Worm (Caenorhabditis elegans) whole organism, midembryonic: ENCODE data around the gene F44D12.16.

Source experiments
- T22C8.4 ChIP-seq: fragments of 200-800 bp; sonication (Bioruptor generic); IDR thresholded peaks from 2 replicates; pipeline ENCODE4 v1.3.6; 2022; ENCODE audit warnings: missing genetic modification characterization, missing compliant biosample characterization
- cog-1 ChIP-seq: sonication (generic microtip); optimal IDR thresholded peaks from 2 replicates; lab custom pipeline; 2016; ENCODE audit warnings: missing genetic modification characterization, missing compliant biosample characterization
- flt-1 ChIP-seq: fragments of 200-800 bp; sonication (Bioruptor generic); IDR thresholded peaks from 2 replicates; pipeline ENCODE4 v1.3.6; 2022; ENCODE audit warnings: missing genetic modification characterization, missing compliant biosample characterization
- klf-2 ChIP-seq: fragments of 200-800 bp; sonication (Bioruptor generic); conservative IDR thresholded peaks from 2 replicates; pipeline ENCODE4 v1.3.6; 2022; ENCODE audit warnings: missing genetic modification reagents, missing genetic modification characterization, missing compliant biosample characterization
- med-1 ChIP-seq: sonication (generic microtip); optimal IDR thresholded peaks from 2 replicates; lab custom pipeline; 2017; ENCODE audit warnings: missing genetic modification characterization, mild to moderate bottlenecking, missing compliant biosample characterization, antibody characterized with exemption, missing genetic modification reagents; ENCODE audit not compliant: insufficient read depth
- ref-1 ChIP-seq: fragments of 200-800 bp; sonication (Bioruptor generic); conservative IDR thresholded peaks from 2 replicates; pipeline ENCODE4 v1.3.6; 2022; ENCODE audit warnings: missing genetic modification reagents, missing genetic modification characterization, missing compliant biosample characterization
- tab-1 ChIP-seq: fragments of 200-800 bp; sonication (Bioruptor generic); IDR thresholded peaks from 2 replicates; pipeline ENCODE4 v1.3.6; 2022; ENCODE audit warnings: missing genetic modification characterization, missing compliant biosample characterization
- ztf-23 ChIP-seq: fragments of 200-800 bp; sonication (Bioruptor generic); IDR thresholded peaks from 2 replicates; pipeline ENCODE4 v1.3.6; 2022; ENCODE audit warnings: missing genetic modification reagents, missing genetic modification characterization, missing compliant biosample characterization
- ztf-29 ChIP-seq: fragments of 200-800 bp; sonication (Bioruptor generic); IDR thresholded peaks from 2 replicates; pipeline ENCODE4 v1.3.6; 2022; ENCODE audit warnings: missing genetic modification reagents, missing genetic modification characterization, missing compliant biosample characterization

The F44D12.16 gene

DNA sequence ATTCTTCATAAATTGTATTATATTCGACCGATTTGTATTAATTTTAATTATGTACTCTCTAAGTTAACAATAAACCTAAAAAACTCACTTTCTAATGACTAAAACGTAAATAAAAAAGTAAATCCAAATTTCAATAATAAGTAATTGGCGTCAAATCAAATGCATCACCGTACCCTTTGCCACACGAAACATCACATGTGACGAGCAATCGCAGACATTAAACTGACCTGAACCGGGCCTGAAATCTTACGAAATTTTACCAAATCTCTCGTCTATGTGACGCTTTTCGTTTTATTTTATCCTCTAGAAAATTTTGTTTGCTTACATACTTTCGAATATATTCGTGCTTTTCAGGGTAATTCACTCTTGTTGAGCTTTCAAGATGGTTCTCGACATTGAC is 25.5 kb upstream of the F44D12.16 start, which contains the start of the genes C47E12.2 and sars-1:
Gene C47E12.2 (minus strand): TSS at position 131 of the 400 bp plus-strand sequence.
Gene sars-1 (plus strand): TSS at position 355 of the 400 bp plus-strand sequence.
- no peak for TF ChIP-seq ref-1
- TF ChIP-seq T22C8.4: no peak
- TF ChIP-seq cog-1 (tag; lab: Kevin White, UChicago): no peak

DNA sequence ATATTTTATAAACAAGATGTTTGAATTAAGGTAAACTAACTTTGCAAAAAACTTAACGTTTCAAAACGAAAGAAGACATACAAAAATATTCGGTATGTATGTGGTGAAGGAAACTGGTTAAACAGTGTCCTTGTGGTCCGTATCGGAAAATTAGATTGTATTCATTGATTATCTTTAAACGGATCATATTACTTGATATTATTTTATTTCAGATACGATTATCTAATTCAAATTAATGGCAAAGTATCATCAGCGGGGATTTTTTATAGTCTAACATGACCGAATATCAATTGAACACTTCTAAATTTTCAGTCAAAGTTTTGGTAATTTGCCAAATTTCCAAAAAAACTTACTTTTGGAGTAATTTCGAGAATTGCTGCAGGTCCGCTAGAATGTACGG is 22.1 kb upstream of the F44D12.16 start, which contains the start of gene C47E12.13:
Gene C47E12.13 (minus strand): TSS at position 101 of the 400 bp plus-strand sequence.
- TF ChIP-seq ztf-23 (GFP tag; lab: Robert Waterston, UW) (no peak), med-1 (GFP tag; lab: Kevin White, UChicago) (no peak), cog-1 (tag; lab: Kevin White, UChicago) (no peak), T22C8.4 (no peak), ref-1 (no peak), tab-1 (no peak), klf-2 (GFP tag; lab: Robert Waterston, UW) (no peak), ztf-29 (GFP tag; lab: Robert Waterston, UW) (no peak), flt-1 (GFP tag; lab: Robert Waterston, UW) (no peak)

DNA sequence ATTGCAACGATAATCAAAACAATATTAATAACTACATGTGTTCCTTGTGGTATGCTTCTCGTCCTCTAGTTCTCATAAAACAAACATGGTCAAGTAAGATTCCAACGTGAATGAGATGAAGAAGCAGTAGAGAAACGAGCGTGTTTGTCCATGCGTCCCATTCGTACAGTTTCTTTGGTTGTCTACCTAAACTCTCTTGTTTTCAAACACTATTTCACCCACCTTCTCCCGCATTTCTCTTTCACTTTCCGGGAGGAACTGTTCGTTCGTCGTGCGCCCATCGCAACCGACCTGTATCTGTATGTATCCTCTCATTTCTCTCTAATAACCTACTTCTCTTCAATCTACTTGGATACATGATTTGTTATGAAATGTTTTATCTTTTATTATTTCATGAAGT is 21.1 kb upstream of the F44D12.16 start:
- TF ChIP-seq ref-1 (no peak), T22C8.4 (no peak), cog-1 (tag; lab: Kevin White, UChicago) (no peak), tab-1 (no peak), ztf-23 (GFP tag; lab: Robert Waterston, UW) (no peak), klf-2 (GFP tag; lab: Robert Waterston, UW) (no peak), flt-1 (GFP tag; lab: Robert Waterston, UW) (no peak), med-1 (GFP tag; lab: Kevin White, UChicago) (no peak), ztf-29 (GFP tag; lab: Robert Waterston, UW) (no peak)

DNA sequence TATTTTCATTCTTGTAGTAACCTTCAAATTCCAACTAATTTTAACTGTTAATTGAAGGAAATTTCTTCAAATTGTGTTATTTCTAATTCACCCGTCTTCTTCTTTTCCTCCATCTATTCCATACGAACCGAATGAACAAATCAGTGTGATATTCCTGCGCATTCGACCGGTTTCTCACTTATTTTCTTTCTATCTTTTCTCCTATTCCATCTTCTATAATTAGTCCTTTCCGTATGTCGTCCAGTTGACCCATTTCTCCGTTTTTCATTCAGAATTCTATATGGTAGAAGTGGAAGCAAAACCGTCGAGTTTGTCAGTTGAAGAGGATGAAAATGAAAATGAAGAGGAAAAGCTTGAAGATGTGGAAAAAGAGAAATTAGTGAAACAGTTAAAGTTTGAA is 19.3 kb upstream of the F44D12.16 start, which contains the start of gene magu-4:
Gene magu-4 (plus strand): TSS at position 218 of the 400 bp plus-strand sequence.
- TF ChIP-seq tab-1 (no peak), cog-1 (tag; lab: Kevin White, UChicago) (no peak), ztf-23 (GFP tag; lab: Robert Waterston, UW) (no peak), ztf-29 (GFP tag; lab: Robert Waterston, UW) (no peak), T22C8.4 (no peak), flt-1 (GFP tag; lab: Robert Waterston, UW) (no peak), klf-2 (GFP tag; lab: Robert Waterston, UW) (no peak), ref-1 (no peak), med-1 (GFP tag; lab: Kevin White, UChicago) (no peak)

DNA sequence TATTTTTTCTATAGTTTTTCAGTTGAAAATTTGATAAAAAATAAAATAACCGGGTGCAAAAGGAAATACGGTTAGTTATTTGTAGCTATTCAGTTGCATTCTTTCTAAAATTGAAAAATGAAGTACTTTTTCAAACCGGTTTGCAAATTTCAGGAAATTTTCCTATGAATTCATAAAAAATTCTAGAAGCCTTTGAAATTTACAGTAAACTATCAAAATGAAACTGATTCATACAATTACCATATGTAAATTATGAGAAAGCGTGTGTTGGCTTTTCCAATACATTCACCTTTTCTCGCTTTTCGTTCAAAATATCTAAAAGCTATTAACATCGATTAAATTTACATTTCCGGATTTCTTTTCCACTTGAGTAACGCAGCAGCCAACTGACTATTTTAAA is 11.9 kb upstream of the F44D12.16 start, which contains the start of gene ent-7:
Gene ent-7 (plus strand): TSS at position 301 of the 400 bp plus-strand sequence.
- TF ChIP-seq T22C8.4 (no peak), ztf-29 (GFP tag; lab: Robert Waterston, UW) (no peak), cog-1 (tag; lab: Kevin White, UChicago) (no peak), ref-1 (no peak), klf-2 (GFP tag; lab: Robert Waterston, UW) (no peak), tab-1 (no peak), med-1 (GFP tag; lab: Kevin White, UChicago) (no peak), ztf-23 (GFP tag; lab: Robert Waterston, UW) (no peak), flt-1 (GFP tag; lab: Robert Waterston, UW) (no peak)

DNA sequence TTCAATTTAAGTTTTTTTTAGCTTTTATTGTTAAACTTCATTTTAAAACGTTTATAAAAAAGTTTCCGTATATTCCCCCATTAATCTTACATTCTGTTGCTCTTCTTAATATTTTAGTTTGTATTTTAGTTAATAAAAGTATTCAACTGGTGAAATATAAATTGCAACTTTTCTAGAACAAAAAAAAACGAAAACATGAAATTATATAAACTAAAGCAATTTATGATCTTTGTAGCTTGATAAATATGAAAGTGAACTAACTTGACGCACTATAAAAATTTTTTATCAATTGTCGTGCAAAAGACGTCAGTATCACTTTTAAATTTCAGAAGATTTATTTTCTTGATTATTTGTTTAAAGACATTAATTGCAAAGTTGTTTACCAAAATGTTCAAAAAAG is 11.2 kb upstream of the F44D12.16 start, which contains the start of gene F44D12.2:
Gene F44D12.2 (minus strand): TSS at position 101 of the 400 bp plus-strand sequence.
- TF ChIP-seq med-1 (GFP tag; lab: Kevin White, UChicago) (no peak), ref-1 (no peak), ztf-29 (GFP tag; lab: Robert Waterston, UW) (no peak), T22C8.4 (no peak), flt-1 (GFP tag; lab: Robert Waterston, UW) (no peak), tab-1 (no peak), cog-1 (tag; lab: Kevin White, UChicago) (no peak), klf-2 (GFP tag; lab: Robert Waterston, UW) (no peak), ztf-23 (GFP tag; lab: Robert Waterston, UW) (no peak)

DNA sequence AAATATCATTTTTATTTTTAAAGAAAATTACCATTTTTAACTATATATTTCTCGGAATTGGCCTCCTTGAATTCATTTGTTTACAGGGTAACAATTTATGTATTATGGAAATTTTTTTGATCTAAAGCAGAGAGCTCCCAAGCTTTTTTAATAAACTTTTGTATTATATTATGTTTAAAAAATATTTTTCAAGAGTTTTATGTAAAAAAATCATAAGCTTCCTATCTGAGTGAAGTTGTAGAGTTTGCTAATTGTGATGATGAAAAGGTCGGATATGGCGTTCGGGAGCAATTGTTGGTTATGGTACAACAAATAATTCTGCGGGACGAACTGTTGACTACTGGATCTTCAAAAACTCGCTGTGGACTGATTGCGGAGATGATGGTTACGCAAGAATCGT is 7.6 kb upstream of the F44D12.16 start, which contains the start of gene F44D12.19:
Gene F44D12.19 (plus strand): TSS at position 301 of the 400 bp plus-strand sequence.
- no peak for TF ChIP-seq klf-2 (GFP tag; lab: Robert Waterston, UW)
- no peak for TF ChIP-seq ztf-29 (GFP tag; lab: Robert Waterston, UW)
- no peak for TF ChIP-seq cog-1 (tag; lab: Kevin White, UChicago)
- TF ChIP-seq med-1 (GFP tag; lab: Kevin White, UChicago): no peak
- TF ChIP-seq tab-1: no peak
- no peak for TF ChIP-seq flt-1 (GFP tag; lab: Robert Waterston, UW)
- no peak for TF ChIP-seq T22C8.4
- TF ChIP-seq ref-1: no peak
- TF ChIP-seq ztf-23 (GFP tag; lab: Robert Waterston, UW): no peak

DNA sequence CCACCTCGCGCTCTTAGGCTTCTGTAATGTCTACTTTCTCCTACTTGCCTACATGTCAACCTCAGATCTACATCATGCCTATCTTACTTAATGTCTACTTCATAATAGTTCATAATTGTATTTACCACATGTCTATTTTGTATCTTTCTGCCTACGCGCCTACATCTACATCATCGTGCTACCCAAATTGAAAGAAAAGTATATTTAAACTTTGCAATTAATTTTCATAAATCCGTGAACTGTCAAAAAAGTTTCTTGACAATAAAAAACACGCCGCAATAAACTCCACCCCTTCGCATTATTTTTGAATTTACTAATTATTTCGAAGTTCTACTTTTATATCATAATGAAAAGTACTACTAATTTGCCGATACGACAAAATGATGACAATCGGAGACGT is 5.9 kb upstream of the F44D12.16 start, which contains the start of gene F44D12.8:
Gene F44D12.8 (plus strand): TSS at position 301 of the 400 bp plus-strand sequence.
- TF ChIP-seq T22C8.4 (no peak), tab-1 (no peak), ztf-29 (GFP tag; lab: Robert Waterston, UW) (no peak), flt-1 (GFP tag; lab: Robert Waterston, UW) (no peak)

DNA sequence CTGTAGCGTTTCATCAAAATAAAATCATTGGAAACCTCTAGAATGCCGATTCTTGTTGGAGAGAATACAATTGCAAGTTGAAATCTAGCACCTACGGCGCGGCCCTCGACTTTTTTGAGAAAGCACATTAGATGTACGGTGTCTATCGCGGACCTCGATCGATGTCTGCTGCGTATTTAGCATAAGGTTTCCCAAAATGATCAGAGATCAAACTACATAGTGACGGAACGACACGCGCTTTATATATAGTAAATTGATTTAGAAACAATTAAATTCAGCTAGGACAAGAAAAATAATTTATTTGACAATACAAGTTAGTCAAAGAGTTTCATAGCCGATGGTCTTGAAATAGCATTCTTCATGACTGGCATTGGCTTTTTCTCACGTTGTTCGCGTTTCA is 2.8 kb upstream of the F44D12.16 start:
- TF ChIP-seq ztf-23 (GFP tag; lab: Robert Waterston, UW) (no peak), tab-1 (no peak), flt-1 (GFP tag; lab: Robert Waterston, UW) (no peak), klf-2 (GFP tag; lab: Robert Waterston, UW) (no peak), cog-1 (tag; lab: Kevin White, UChicago) (no peak), ref-1 (no peak), med-1 (GFP tag; lab: Kevin White, UChicago) (no peak), T22C8.4 (no peak), ztf-29 (GFP tag; lab: Robert Waterston, UW) (no peak)

DNA sequence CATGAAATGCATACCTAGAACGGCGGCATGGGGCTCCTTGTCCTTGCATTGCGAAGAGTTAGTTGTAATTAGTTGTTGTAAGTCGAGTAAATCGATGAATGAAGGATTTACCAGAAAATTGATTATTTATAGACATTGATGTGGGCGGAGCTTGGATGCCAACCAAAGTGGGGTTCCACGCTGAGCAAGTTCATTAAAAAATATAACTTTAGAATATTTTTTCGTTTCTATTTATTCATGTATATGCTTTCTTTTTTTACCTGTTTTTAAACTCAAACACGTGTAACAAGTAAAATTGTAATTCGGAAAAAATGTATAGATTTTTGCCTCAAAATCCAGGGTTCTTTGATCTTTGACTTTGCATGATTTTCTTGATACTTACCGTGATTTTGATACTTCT is 1.3 kb upstream of the F44D12.16 start, which contains the start of gene gipc-2:
Gene gipc-2 (minus strand): TSS at position 101 of the 400 bp plus-strand sequence.
- TF ChIP-seq ztf-23 (GFP tag; lab: Robert Waterston, UW) (no peak), tab-1 (no peak), T22C8.4 (no peak), med-1 (GFP tag; lab: Kevin White, UChicago) (no peak), ref-1 (no peak), flt-1 (GFP tag; lab: Robert Waterston, UW) (no peak), cog-1 (tag; lab: Kevin White, UChicago) (no peak), ztf-29 (GFP tag; lab: Robert Waterston, UW) (no peak), klf-2 (GFP tag; lab: Robert Waterston, UW) (no peak)
